Worm (Caenorhabditis elegans): ENCODE results near the gene twk-43.

DNA sequence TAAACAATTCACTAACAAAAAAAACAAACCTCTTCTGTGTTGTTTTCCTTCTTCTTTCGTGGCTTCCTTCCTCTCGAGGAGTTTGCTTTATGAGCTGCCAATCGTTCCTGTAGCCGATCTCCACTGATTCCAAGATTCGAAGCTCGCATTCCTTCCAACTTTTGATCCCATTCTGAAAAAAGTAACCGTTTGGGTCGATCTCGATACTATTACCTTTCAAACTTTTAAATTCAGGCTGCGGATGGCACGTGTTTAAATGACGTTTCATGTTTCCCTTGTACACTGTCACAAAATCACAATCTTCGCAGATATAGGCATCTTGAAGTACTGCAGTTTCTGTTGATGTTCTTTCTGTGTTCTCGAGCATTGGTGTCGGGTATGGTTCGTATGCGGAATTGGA is 41.4 kb downstream of the twk-43 start:
- TF ChIP-seq ama-1 (optimal IDR thresholded peaks at IDR 0.05) (no peak), tbx-11 (GFP tag; IDR thresholded peaks at IDR 0.05) (no peak), ceh-13 (GFP tag; optimal IDR thresholded peaks at IDR 0.05) (no peak), hmg-4 (GFP tag; optimal IDR thresholded peaks at IDR 0.05) (no peak), aly-1 (tag; optimal IDR thresholded peaks at IDR 0.05) (no peak), flt-1 (GFP tag; IDR thresholded peaks at IDR 0.05) (no peak)
